Fruit fly (Drosophila melanogaster) whole organism, wandering third instar larva: ENCODE results near the gene Ir62a.

Experiments
- Sp1 ChIP-seq: fragments of 200-800 bp; sonication (Bioruptor generic); optimal IDR thresholded peaks from 3 replicates; lab custom pipeline; 2019; ENCODE audit warnings: missing biosample characterization, mild to moderate bottlenecking, missing genetic modification characterization, moderate library complexity
- dmrt93B ChIP-seq: fragments of 200-800 bp; sonication (Bioruptor generic); optimal IDR thresholded peaks from 2 replicates; lab custom pipeline; 2018; ENCODE audit warnings: missing biosample characterization, mild to moderate bottlenecking, missing genetic modification characterization
- psq ChIP-seq: fragments of 200-800 bp; sonication (Bioruptor generic); optimal IDR thresholded peaks from 3 replicates; lab custom pipeline; 2017; ENCODE audit warnings: missing biosample characterization, mild to moderate bottlenecking, missing genetic modification characterization, moderate library complexity

DNA sequence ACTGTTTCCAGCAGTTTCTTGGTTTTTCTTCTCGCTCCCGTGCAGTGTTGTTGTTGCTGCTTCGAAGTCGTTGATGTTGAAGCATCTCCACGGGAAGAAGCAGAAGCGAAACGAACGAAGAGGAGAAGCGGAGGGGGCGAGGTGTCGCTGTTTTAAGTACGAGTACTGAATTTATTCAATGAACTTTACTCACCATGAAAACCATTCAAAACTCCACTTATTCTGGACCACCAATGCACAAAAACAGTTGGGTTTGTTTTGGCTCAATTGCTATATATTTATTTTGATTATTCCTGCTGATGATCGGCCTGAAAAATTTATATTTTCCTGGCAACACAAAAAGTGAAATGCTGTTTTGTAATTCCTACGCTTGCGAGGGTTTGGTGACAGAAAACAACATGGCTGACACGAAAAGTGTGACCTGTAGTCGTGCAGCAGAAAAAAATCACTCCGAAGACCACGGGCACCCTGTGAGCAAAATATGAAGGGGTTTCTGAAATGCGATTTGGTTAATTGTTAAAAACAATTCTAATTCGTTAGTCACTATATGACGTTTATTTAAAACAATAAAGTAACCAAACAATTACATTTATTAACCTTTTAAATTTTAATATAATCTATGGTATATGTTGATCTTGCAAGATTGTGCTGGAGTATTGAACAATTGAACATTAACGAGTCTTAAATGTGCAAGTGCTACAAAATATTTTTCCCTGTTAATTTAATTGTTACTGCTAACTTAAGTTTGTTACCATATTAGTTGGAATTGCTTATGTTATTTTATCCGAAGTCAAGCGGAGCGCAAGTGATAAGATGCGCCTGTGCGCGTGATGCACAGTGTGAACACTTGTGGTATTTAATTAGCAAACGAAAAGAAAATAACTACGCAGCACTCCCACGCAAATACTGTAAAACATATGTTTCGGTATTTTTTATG lies 37.4 kb upstream of the Ir62a start, which contains the start of gene CG7879:
- TF ChIP-seq psq (GFP tag; lab: Kevin White, UChicago) (peak; percentile 49), dmrt93B (GFP tag; lab: Kevin White, UChicago) (no peak), Sp1 (GFP tag; lab: Kevin White, UChicago) (peak; percentile 9)
